Fruit fly (Drosophila melanogaster): ENCODE data around the gene CG1529.

CG1529 gene

dm6 chrX:21064927-21065326 is 33.2 kb upstream of the CG1529 start (continued):
- TF ChIP-seq Stat92E (GFP tag; optimal IDR thresholded peaks at IDR 0.05): no peak
- TF ChIP-seq bab2 (GFP tag; optimal IDR thresholded peaks at IDR 0.05): no peak
- TF ChIP-seq CG7987 (GFP tag; optimal IDR thresholded peaks at IDR 0.05): no peak
- TF ChIP-seq gem (tag; optimal IDR thresholded peaks at IDR 0.05): peak; percentile 1
- TF ChIP-seq CG8478 (optimal IDR thresholded peaks at IDR 0.05): no peak
- peak; percentile 24; the same call in 1 of the 2 replicates for TF ChIP-seq Ada2b (GFP tag; IDR thresholded peaks at IDR 0.05)
- no peak for TF ChIP-seq Antp (GFP tag; optimal IDR thresholded peaks at IDR 0.05)
- peak; percentile 78 for TF ChIP-seq Med (GFP tag)
- no peak for TF ChIP-seq CG12299 (tag; optimal IDR thresholded peaks at IDR 0.05)
- no peak for TF ChIP-seq CG3847 (GFP tag; IDR thresholded peaks at IDR 0.05)
- TF ChIP-seq CG9932 (GFP tag; IDR thresholded peaks at IDR 0.05): no peak
- no peak for TF ChIP-seq CG3065 (GFP tag; optimal IDR thresholded peaks at IDR 0.05)
- no peak for TF ChIP-seq CG8281 (tag; optimal IDR thresholded peaks at IDR 0.05)
- TF ChIP-seq CG34224 (GFP tag; IDR thresholded peaks at IDR 0.05; ENCODE audit: partially characterized antibody): no peak
- no peak for TF ChIP-seq aop (GFP tag; IDR thresholded peaks at IDR 0.05)
- no peak for TF ChIP-seq CG17186 (GFP tag; optimal IDR thresholded peaks at IDR 0.05)
- no peak for TF ChIP-seq wek (GFP tag; optimal IDR thresholded peaks at IDR 0.05)
- 0 out of 3 replicates have a peak, but pooled peaks have one; percentile 15 for TF ChIP-seq CG2889 (GFP tag; IDR thresholded peaks at IDR 0.05)
- no peak for TF ChIP-seq CG7786 (GFP tag; optimal IDR thresholded peaks at IDR 0.05)
- no peak for TF ChIP-seq CG11398 (GFP tag; optimal IDR thresholded peaks at IDR 0.05)
- no peak for TF ChIP-seq ERR (GFP tag; optimal IDR thresholded peaks at IDR 0.05)
- no peak for TF ChIP-seq CG12659 (GFP tag; optimal IDR thresholded peaks at IDR 0.05)
- TF ChIP-seq CG10366 (GFP tag; IDR thresholded peaks at IDR 0.05): peak; percentile 28; the same call in 1 of the 2 replicates
- no peak for TF ChIP-seq ttk (GFP tag; IDR thresholded peaks at IDR 0.05)
- TF ChIP-seq ham (GFP tag; IDR thresholded peaks at IDR 0.05): no peak
- no peak for TF ChIP-seq CG14710 (tag; optimal IDR thresholded peaks at IDR 0.05)
- TF ChIP-seq NFAT (GFP tag; IDR thresholded peaks at IDR 0.05): no peak
- no peak for TF ChIP-seq Aef1 (GFP tag; IDR thresholded peaks at IDR 0.05)
- TF ChIP-seq CG7963 (GFP tag; IDR thresholded peaks at IDR 0.05; ENCODE audit: partially characterized antibody): no peak
- no peak for TF ChIP-seq YL-1 (GFP tag; optimal IDR thresholded peaks at IDR 0.05)
- no peak for TF ChIP-seq HLH54F (GFP tag; optimal IDR thresholded peaks at IDR 0.05)
- TF ChIP-seq ash1 (GFP tag; optimal IDR thresholded peaks at IDR 0.05): no peak
- no peak for TF ChIP-seq ftz-f1 (GFP tag; optimal IDR thresholded peaks at IDR 0.05)
- TF ChIP-seq hbn (GFP tag; IDR thresholded peaks at IDR 0.05; ENCODE audit: partially characterized antibody): no peak
- TF ChIP-seq Optix (GFP tag; IDR thresholded peaks at IDR 0.05): no peak
- no peak for TF ChIP-seq CG10431 (GFP tag; optimal IDR thresholded peaks at IDR 0.05)
- no peak for TF ChIP-seq Dip3 (GFP tag; optimal IDR thresholded peaks at IDR 0.05)
- no peak for TF ChIP-seq gsb (GFP tag; IDR thresholded peaks at IDR 0.05)
- TF ChIP-seq yki (optimal IDR thresholded peaks at IDR 0.05): no peak
- no peak for TF ChIP-seq CG12769 (tag; optimal IDR thresholded peaks at IDR 0.05)
- no peak for TF ChIP-seq CG31365 (tag; optimal IDR thresholded peaks at IDR 0.05)
- no peak for TF ChIP-seq odd (GFP tag; optimal IDR thresholded peaks at IDR 0.05)
- no peak for TF ChIP-seq CG31441 (GFP tag; IDR thresholded peaks at IDR 0.05)
- TF ChIP-seq CG11560 (tag; IDR thresholded peaks at IDR 0.05): no peak
- TF ChIP-seq CG11093 (GFP tag; IDR thresholded peaks at IDR 0.05): no peak
- 0 out of 3 replicates have a peak, but pooled peaks have one; percentile 49 for TF ChIP-seq zfh1 (GFP tag; IDR thresholded peaks at IDR 0.05)
- no peak for TF ChIP-seq BtbVII (GFP tag; optimal IDR thresholded peaks at IDR 0.05)
- no peak for TF ChIP-seq CG4360 (GFP tag; IDR thresholded peaks at IDR 0.05)
- TF ChIP-seq Hr3 (GFP tag; optimal IDR thresholded peaks at IDR 0.05): no peak
- no peak for TF ChIP-seq Spps (tag; optimal IDR thresholded peaks at IDR 0.05)
- TF ChIP-seq pnt (GFP tag; optimal IDR thresholded peaks at IDR 0.05): no peak
- no peak for TF ChIP-seq hkb (optimal IDR thresholded peaks at IDR 0.05)
- TF ChIP-seq hkb (GFP tag; IDR thresholded peaks at IDR 0.05): no peak

All from whole organism, embryonic.